Fruit fly (Drosophila melanogaster) whole organism, prepupa: ENCODE results near the gene Ppi1.
A peak's percentile ranks its signal among the peaks of the same experiment; 100 is the strongest.

Experiments used
- Blimp-1 ChIP-seq: fragments of 200-800 bp; sonication (Bioruptor generic); optimal IDR thresholded peaks from 3 replicates; lab custom pipeline; 2017; ENCODE audit warnings: missing biosample characterization, missing genetic modification characterization, mild to moderate bottlenecking, moderate library complexity, missing genetic modification reagents
- CG10631 ChIP-seq: fragments of 200-800 bp; sonication (Bioruptor generic); optimal IDR thresholded peaks from 2 replicates; lab custom pipeline; 2016; ENCODE audit warnings: missing biosample characterization, missing genetic modification characterization
- CG10669 ChIP-seq: fragments of 200-800 bp; sonication (Bioruptor generic); optimal IDR thresholded peaks from 3 replicates; lab custom pipeline; 2018; ENCODE audit warnings: missing biosample characterization, mild to moderate bottlenecking, missing genetic modification characterization, moderate library complexity
- CG11902 ChIP-seq: fragments of 200-800 bp; sonication (Bioruptor generic); optimal IDR thresholded peaks from 3 replicates; lab custom pipeline; 2016; ENCODE audit warnings: missing biosample characterization, missing genetic modification characterization
- CG15336 ChIP-seq: fragments of 200-800 bp; sonication (Bioruptor generic); IDR thresholded peaks from 2 replicates; pipeline ENCODE4 v1.3.6; 2022; ENCODE audit warnings: missing biosample characterization, missing genetic modification characterization
- CG1621 ChIP-seq: fragments of 200-800 bp; sonication (Bioruptor generic); optimal IDR thresholded peaks from 3 replicates; lab custom pipeline; 2018; ENCODE audit warnings: missing biosample characterization, mild to moderate bottlenecking, missing genetic modification characterization
- CG16779 ChIP-seq: fragments of 200-800 bp; sonication (Bioruptor generic); optimal IDR thresholded peaks from 3 replicates; lab custom pipeline; 2017; ENCODE audit warnings: missing biosample characterization, mild to moderate bottlenecking, missing genetic modification characterization
- CG3032 ChIP-seq: fragments of 200-800 bp; optimal IDR thresholded peaks from 2 replicates; lab custom pipeline; 2019; ENCODE audit warnings: missing biosample characterization, mild to moderate bottlenecking, missing genetic modification characterization, moderate library complexity
- CG31627 ChIP-seq: fragments of 200-800 bp; sonication (Bioruptor generic); optimal IDR thresholded peaks from 3 replicates; lab custom pipeline; 2016; ENCODE audit warnings: missing biosample characterization, missing genetic modification characterization
- CG32006 ChIP-seq: fragments of 200-800 bp; sonication (Bioruptor generic); optimal IDR thresholded peaks from 3 replicates; lab custom pipeline; 2017; ENCODE audit warnings: missing biosample characterization, mild to moderate bottlenecking, missing genetic modification characterization
- CG3919 ChIP-seq: fragments of 200-800 bp; sonication (Bioruptor generic); optimal IDR thresholded peaks from 3 replicates; lab custom pipeline; 2016; ENCODE audit warnings: missing biosample characterization, missing genetic modification characterization
- CG4318 ChIP-seq: fragments of 200-800 bp; sonication (Bioruptor generic); optimal IDR thresholded peaks from 3 replicates; lab custom pipeline; 2017; ENCODE audit warnings: missing biosample characterization, mild to moderate bottlenecking, missing genetic modification characterization
- CG6163 ChIP-seq: fragments of 200-800 bp; sonication (Bioruptor generic); IDR thresholded peaks from 3 replicates; pipeline ENCODE4 v1.3.6; 2022; ENCODE audit warnings: missing biosample characterization, missing genetic modification characterization
- CG6792 ChIP-seq: fragments of 200-800 bp; sonication (Bioruptor generic); optimal IDR thresholded peaks from 3 replicates; lab custom pipeline; 2016; ENCODE audit warnings: missing biosample characterization, missing genetic modification characterization
- CG6854 ChIP-seq: fragments of 200-800 bp; sonication (Bioruptor generic); optimal IDR thresholded peaks from 2 replicates; lab custom pipeline; 2017; ENCODE audit warnings: missing biosample characterization, mild to moderate bottlenecking, missing genetic modification characterization
- CG7368 ChIP-seq: fragments of 200-800 bp; sonication (Bioruptor generic); optimal IDR thresholded peaks from 3 replicates; lab custom pipeline; 2016; ENCODE audit warnings: missing biosample characterization, missing genetic modification characterization
- CG8119 ChIP-seq: fragments of 200-800 bp; sonication (Bioruptor generic); IDR thresholded peaks from 3 replicates; pipeline ENCODE4 v1.3.6; 2022; ENCODE audit warnings: missing biosample characterization, missing genetic modification characterization
- CG8319 ChIP-seq: fragments of 200-800 bp; sonication (Bioruptor generic); optimal IDR thresholded peaks from 3 replicates; lab custom pipeline; 2016; ENCODE audit warnings: missing biosample characterization, missing genetic modification characterization
- CG8632 ChIP-seq: fragments of 200-800 bp; sonication (Bioruptor generic); optimal IDR thresholded peaks from 3 replicates; lab custom pipeline; 2016; ENCODE audit warnings: missing biosample characterization, missing genetic modification characterization
- CG9139 ChIP-seq: fragments of 200-800 bp; sonication (Bioruptor generic); optimal IDR thresholded peaks from 3 replicates; lab custom pipeline; 2017; ENCODE audit warnings: missing biosample characterization, mild to moderate bottlenecking, missing genetic modification characterization
- Eip78C ChIP-seq: fragments of 200-800 bp; sonication (Bioruptor generic); peaks from one replicate; lab custom pipeline; 2016; ENCODE audit warnings: missing biosample characterization, missing genetic modification characterization
- Eip93F ChIP-seq: fragments of 200-800 bp; sonication (Bioruptor generic); optimal IDR thresholded peaks from 2 replicates; lab custom pipeline; 2016; ENCODE audit warnings: missing biosample characterization, mild to moderate bottlenecking, missing genetic modification characterization
- Ets21C ChIP-seq: fragments of 200-800 bp; sonication (Bioruptor generic); optimal IDR thresholded peaks from 3 replicates; lab custom pipeline; 2016; ENCODE audit warnings: missing biosample characterization, missing genetic modification characterization
- Ets96B ChIP-seq: fragments of 200-800 bp; optimal IDR thresholded peaks from 2 replicates; lab custom pipeline; 2019; ENCODE audit warnings: missing biosample characterization, mild to moderate bottlenecking, missing genetic modification characterization, moderate library complexity
- Gug ChIP-seq: fragments of 200-800 bp; sonication (Bioruptor generic); IDR thresholded peaks from 2 replicates; pipeline ENCODE4 v1.3.6; 2022; ENCODE audit warnings: missing biosample characterization, missing genetic modification characterization
- Hr38 ChIP-seq: sonication (Bioruptor generic); optimal IDR thresholded peaks from 2 replicates; lab custom pipeline; 2016; ENCODE audit warnings: missing biosample characterization, missing genetic modification characterization
- Hr39 ChIP-seq: fragments of 200-800 bp; sonication (Bioruptor generic); optimal IDR thresholded peaks from 2 replicates; lab custom pipeline; 2016; ENCODE audit warnings: missing biosample characterization, missing genetic modification characterization
- Met ChIP-seq: fragments of 200-800 bp; sonication (Bioruptor generic); optimal IDR thresholded peaks from 3 replicates; lab custom pipeline; 2016; ENCODE audit warnings: missing biosample characterization, missing genetic modification characterization
- OdsH ChIP-seq: fragments of 200-800 bp; sonication (Bioruptor generic); optimal IDR thresholded peaks from 3 replicates; lab custom pipeline; 2016; ENCODE audit warnings: missing biosample characterization, missing genetic modification characterization
- Smox ChIP-seq: fragments of 200-800 bp; sonication (Bioruptor generic); optimal IDR thresholded peaks from 3 replicates; lab custom pipeline; 2016; ENCODE audit warnings: missing biosample characterization, missing genetic modification characterization
- Sox14 ChIP-seq: fragments of 200-800 bp; sonication (Bioruptor generic); optimal IDR thresholded peaks from 3 replicates; lab custom pipeline; 2016; ENCODE audit warnings: missing biosample characterization, missing genetic modification characterization
- Sox15 ChIP-seq: fragments of 200-800 bp; sonication (Bioruptor generic); optimal IDR thresholded peaks from 3 replicates; lab custom pipeline; 2016; ENCODE audit warnings: missing biosample characterization, missing genetic modification characterization
- achi ChIP-seq: fragments of 200-800 bp; sonication (Bioruptor generic); optimal IDR thresholded peaks from 3 replicates; lab custom pipeline; 2016; ENCODE audit warnings: missing biosample characterization, missing genetic modification characterization
- acj6 ChIP-seq: fragments of 200-800 bp; sonication (Bioruptor generic); optimal IDR thresholded peaks from 3 replicates; lab custom pipeline; 2016; ENCODE audit warnings: missing biosample characterization, missing genetic modification characterization
- cyc ChIP-seq: fragments of 200-800 bp; sonication (Bioruptor generic); optimal IDR thresholded peaks from 3 replicates; lab custom pipeline; 2016; ENCODE audit warnings: missing biosample characterization, missing genetic modification characterization
- dsx ChIP-seq: fragments of 200-800 bp; optimal IDR thresholded peaks from 3 replicates; lab custom pipeline; 2019; ENCODE audit warnings: missing biosample characterization, mild to moderate bottlenecking, missing genetic modification characterization, moderate library complexity; ENCODE audit not compliant: poor library complexity, severe bottlenecking
- eg ChIP-seq: fragments of 200-800 bp; sonication (Bioruptor generic); IDR thresholded peaks from 3 replicates; pipeline ENCODE4 v1.3.6; 2022; ENCODE audit warnings: missing biosample characterization, missing genetic modification characterization
- esn ChIP-seq: fragments of 200-800 bp; sonication (Bioruptor generic); optimal IDR thresholded peaks from 2 replicates; lab custom pipeline; 2016; ENCODE audit warnings: missing biosample characterization, mild to moderate bottlenecking, missing genetic modification characterization, moderate library complexity
- fd85E ChIP-seq: fragments of 200-800 bp; sonication (Bioruptor generic); optimal IDR thresholded peaks from 3 replicates; lab custom pipeline; 2016; ENCODE audit warnings: missing biosample characterization, missing genetic modification characterization
- lz ChIP-seq: fragments of 200-800 bp; sonication (Bioruptor generic); optimal IDR thresholded peaks from 3 replicates; lab custom pipeline; 2016; ENCODE audit warnings: missing biosample characterization, missing genetic modification characterization
- net ChIP-seq: fragments of 200-800 bp; sonication (Bioruptor generic); optimal IDR thresholded peaks from 3 replicates; lab custom pipeline; 2016; ENCODE audit warnings: missing biosample characterization, missing genetic modification characterization
- pdm3 ChIP-seq: fragments of 200-800 bp; sonication (Bioruptor generic); optimal IDR thresholded peaks from 3 replicates; lab custom pipeline; 2016; ENCODE audit warnings: missing biosample characterization, missing genetic modification characterization
- salr ChIP-seq, 2 experiments: fragments of 200-800 bp; sonication (Bioruptor generic); optimal IDR thresholded peaks; 3 replicates each; lab custom pipeline; 2016 to 2018; ENCODE audit warnings: missing biosample characterization in 2 of 2, missing genetic modification characterization in 2 of 2, mild to moderate bottlenecking in 1 of 2
- svp ChIP-seq: fragments of 200-800 bp; sonication (Bioruptor generic); peaks from one replicate; lab custom pipeline; 2016; ENCODE audit warnings: missing biosample characterization, missing genetic modification characterization
- vri ChIP-seq: fragments of 200-800 bp; sonication (Bioruptor generic); optimal IDR thresholded peaks from 3 replicates; lab custom pipeline; 2016; ENCODE audit warnings: missing biosample characterization, mild to moderate bottlenecking, missing genetic modification characterization

Gene Ppi1

dm6 chr3R:30160312-30160942 lies 31.5 kb upstream of the Ppi1 start, which contains the start of gene CG11498 (continued):
- TF ChIP-seq CG10669 (GFP tag; lab: Kevin White, UChicago) (no peak), CG8632 (no peak), pdm3 (no peak), Sox15 (GFP tag; lab: Kevin White, UChicago) (no peak), CG8319 (GFP tag; lab: Kevin White, UChicago) (no peak), Eip93F (GFP tag; lab: Kevin White, UChicago) (no peak), Smox (GFP tag; lab: Kevin White, UChicago) (no peak), Ets96B (no peak), net (no peak), CG16779 (no peak)

dm6 chr3R:30153864-30154263 lies 24.9 kb upstream of the Ppi1 start:
- no peak for TF ChIP-seq CG1621 (tag; lab: Kevin White, UChicago)
- peak; percentile 38 for TF ChIP-seq svp (GFP tag; lab: Kevin White, UChicago)

dm6 chr3R:30151300-30152109 lies 22.6 kb upstream of the Ppi1 start, which contains the start of gene CG15529:
CG15529 (plus strand) TSS chr3R:30152059.
- peak; percentile 79 for TF ChIP-seq CG15336 (GFP tag; lab: Robert Waterston, UW)
- TF ChIP-seq CG1621 (tag; lab: Kevin White, UChicago), result peak; percentile 51
- peak; percentile 56 for TF ChIP-seq OdsH (GFP tag; lab: Kevin White, UChicago)
- TF ChIP-seq acj6 (GFP tag; lab: Kevin White, UChicago), result peak; percentile 68
- no peak for TF ChIP-seq CG16779
- peak; percentile 52 for TF ChIP-seq Sox14
- TF ChIP-seq vri, result no peak
- peak; percentile 57 for TF ChIP-seq achi (GFP tag; lab: Kevin White, UChicago)
- peak; percentile 25 for TF ChIP-seq Smox (GFP tag; lab: Kevin White, UChicago)
- no peak for TF ChIP-seq fd85E (GFP tag; lab: Kevin White, UChicago)
- peak; percentile 53 for TF ChIP-seq net
- peak; percentile 73 for TF ChIP-seq Gug
- TF ChIP-seq CG31627 (GFP tag; lab: Kevin White, UChicago), result peak; percentile 26
- peak; percentile 60 for TF ChIP-seq pdm3
- TF ChIP-seq CG3032 (tag; lab: Kevin White, UChicago), result peak; percentile 77
- TF ChIP-seq Met (GFP tag; lab: Kevin White, UChicago), result no peak
- peak; percentile 16 for TF ChIP-seq CG7368 (GFP tag; lab: Kevin White, UChicago)
- peak; percentile 69 for TF ChIP-seq CG3919 (GFP tag; lab: Kevin White, UChicago)
- TF ChIP-seq CG6163 (GFP tag; lab: Robert Waterston, UW), result peak; percentile 87
- TF ChIP-seq CG11902, result peak; percentile 25
- TF ChIP-seq Eip93F (GFP tag; lab: Kevin White, UChicago), result no peak
- TF ChIP-seq Ets96B, result peak; percentile 66
- TF ChIP-seq CG10669 (GFP tag; lab: Kevin White, UChicago), result peak; percentile 72
- TF ChIP-seq CG8119 (GFP tag; lab: Robert Waterston, UW), result peak; percentile 76
- TF ChIP-seq CG32006, result peak; percentile 61
- peak; percentile 51 for TF ChIP-seq dsx
- TF ChIP-seq CG4318 (GFP tag; lab: Kevin White, UChicago), result no peak
- peak; percentile 27 for TF ChIP-seq Hr39 (GFP tag; lab: Kevin White, UChicago)
- no peak for TF ChIP-seq Hr38 (GFP tag; lab: Kevin White, UChicago)
- TF ChIP-seq svp (GFP tag; lab: Kevin White, UChicago), result no peak
- TF ChIP-seq Eip78C (GFP tag; lab: Kevin White, UChicago), result peak; percentile 83
- TF ChIP-seq eg (GFP tag; lab: Robert Waterston, UW), result peak; percentile 86
- TF ChIP-seq esn, result peak; percentile 41
- TF ChIP-seq Sox15 (GFP tag; lab: Kevin White, UChicago), result peak; percentile 43
- TF ChIP-seq CG6792 (GFP tag; lab: Kevin White, UChicago), result peak; percentile 35
- peak; percentile 33 for TF ChIP-seq cyc (GFP tag; lab: Kevin White, UChicago)
- TF ChIP-seq lz (GFP tag; lab: Kevin White, UChicago), result peak; percentile 26
- TF ChIP-seq Blimp-1 (GFP tag; lab: Kevin White, UChicago), result no peak
- TF ChIP-seq CG9139, result peak; percentile 57
- TF ChIP-seq CG6854 (GFP tag; lab: Kevin White, UChicago), result no peak
- TF ChIP-seq Ets21C (GFP tag; lab: Kevin White, UChicago), result peak; percentile 5
- TF ChIP-seq CG10631 (GFP tag; lab: Kevin White, UChicago), result peak; percentile 58
- TF ChIP-seq salr (GFP tag; optimal IDR thresholded peaks at IDR 0.05; lab: Kevin White, UChicago), result peak; percentile 40 to 51
